Fruit fly (Drosophila melanogaster) whole organism, embryonic: ENCODE measurements around the gene CG31798.

ENCODE experiments used
- CG7745 ChIP-seq: fragments of 200-800 bp; sonication (Bioruptor generic); optimal IDR thresholded peaks from 2 replicates; lab custom pipeline; 2018; ENCODE audit warnings: missing biosample characterization, mild to moderate bottlenecking, missing genetic modification characterization, moderate library complexity
- CrebB ChIP-seq: fragments of 200-800 bp; sonication (Bioruptor generic); optimal IDR thresholded peaks from 3 replicates; lab custom pipeline; 2018; ENCODE audit warnings: missing biosample characterization, mild to moderate bottlenecking, missing genetic modification characterization
- Eip74EF ChIP-seq, 2 experiments: fragments of 200-800 bp in 1 of 2; fragments of >200 bp in 1 of 2; sonication (Bioruptor generic) in 1 of 2; optimal IDR thresholded peaks; 2 replicates each; lab custom pipeline; 2017 to 2019; ENCODE audit warnings: missing biosample characterization in 2 of 2, missing genetic modification characterization in 2 of 2, mild to moderate bottlenecking in 1 of 2, moderate library complexity in 1 of 2
- Fer1 ChIP-seq: fragments of 200-800 bp; sonication (Bioruptor generic); optimal IDR thresholded peaks from 2 replicates; lab custom pipeline; 2017; ENCODE audit warnings: missing biosample characterization, mild to moderate bottlenecking, missing genetic modification characterization
- Hand ChIP-seq: fragments of 200-800 bp; sonication (Bioruptor generic); optimal IDR thresholded peaks from 2 replicates; lab custom pipeline; 2017; ENCODE audit warnings: mild to moderate bottlenecking, missing biosample characterization, missing genetic modification reagents, missing genetic modification characterization
- Lpt ChIP-seq: fragments of >200 bp; optimal IDR thresholded peaks from 2 replicates; lab custom pipeline; 2018; ENCODE audit warnings: missing biosample characterization, missing genetic modification characterization
- NC2α ChIP-seq: fragments of 200-800 bp; sonication (Bioruptor generic); optimal IDR thresholded peaks from 2 replicates; lab custom pipeline; 2016; ENCODE audit warnings: missing biosample characterization, missing genetic modification characterization
- hbn ChIP-seq: fragments of 200-800 bp; sonication (Bioruptor generic); IDR thresholded peaks from 2 replicates; pipeline ENCODE4 v1.3.6; 2022; ENCODE audit warnings: missing biosample characterization, missing genetic modification characterization; ENCODE audit not compliant: partially characterized antibody

DNA sequence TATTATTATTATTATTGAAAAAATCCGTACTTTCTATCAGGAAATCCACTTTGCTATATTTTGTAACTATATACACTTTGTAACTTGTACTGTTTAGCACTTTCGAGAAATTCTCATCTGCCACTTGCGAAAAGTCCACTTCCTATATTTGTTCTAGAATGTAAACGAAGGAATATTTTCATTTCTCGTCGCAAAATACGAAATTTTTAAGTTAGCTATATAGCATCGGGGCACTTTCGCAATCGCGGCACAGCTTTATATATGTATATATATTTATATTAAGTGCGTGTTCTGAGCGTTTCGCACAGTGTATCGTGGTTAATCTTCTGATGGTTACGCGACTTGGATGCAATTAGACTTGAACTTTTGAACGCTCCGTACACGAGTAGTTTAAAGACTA is 47.8 kb downstream of the CG31798 start, which contains the start of gene RanGAP:
- TF ChIP-seq Fer1 (GFP tag; lab: Kevin White, UChicago) (no peak), CrebB (tag; lab: Kevin White, UChicago) (no peak), CG7745 (tag; lab: Kevin White, UChicago) (no peak), NC2α (GFP tag; lab: Kevin White, UChicago) (no peak), Lpt (GFP tag; lab: Kevin White, UChicago) (no peak), Hand (GFP tag; lab: Kevin White, UChicago) (no peak), Eip74EF (GFP tag; optimal IDR thresholded peaks at IDR 0.05; lab: Kevin White, UChicago) (no peak), hbn (no peak)
